In the genomic region with DNA sequence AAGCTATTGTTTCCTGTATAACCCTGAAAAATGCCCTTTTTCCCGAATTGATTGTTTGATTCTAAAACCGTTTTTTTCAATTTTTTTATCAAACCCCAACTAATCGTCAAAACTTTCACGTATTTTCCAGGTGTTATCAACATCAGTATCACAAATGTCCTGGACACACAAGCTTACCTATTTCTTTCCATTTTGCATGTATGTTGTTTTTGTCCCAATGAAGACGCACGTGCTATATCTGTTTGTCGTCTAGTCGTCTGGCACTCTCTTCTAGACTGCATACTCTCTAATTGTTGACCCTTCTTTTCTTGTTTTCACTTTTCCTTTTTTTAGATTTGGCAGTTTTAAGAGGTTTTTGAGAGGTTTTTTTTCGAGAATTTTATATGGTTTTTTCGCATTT, we compare ENCODE assay signal across 4 worm cellular contexts.
TF ChIP-seq lines count a peak whose summit lies in the region.

No protein-coding gene starts in this region.

TF ChIP-seq in whole organism, L1 larva, 84 proteins besides CTCF, POLR2A, EP300 and RAD21 (continued from another document and continues in another):
- no peak for TF ChIP-seq isw-1 (GFP tag; IDR thresholded peaks at IDR 0.05; lab: Robert Waterston, UW)
- TF ChIP-seq ceh-90 (tag; optimal IDR thresholded peaks at IDR 0.05; lab: Kevin White, UChicago), result no peak
- no peak for TF ChIP-seq zag-1 (tag; optimal IDR thresholded peaks at IDR 0.05; lab: Kevin White, UChicago)
- no peak for TF ChIP-seq jun-1 (tag; optimal IDR thresholded peaks at IDR 0.05; lab: Kevin White, UChicago)
- no peak for TF ChIP-seq ces-1 (GFP tag; optimal IDR thresholded peaks at IDR 0.05; lab: Kevin White, UChicago)
- no peak for TF ChIP-seq hpl-2 (GFP tag; optimal IDR thresholded peaks at IDR 0.05; lab: Kevin White, UChicago)
- TF ChIP-seq ceh-88 (GFP tag; IDR thresholded peaks at IDR 0.05; lab: Robert Waterston, UW), result no peak
- TF ChIP-seq nhr-77 (tag; optimal IDR thresholded peaks at IDR 0.05; lab: Kevin White, UChicago), result peak; percentile 68
- TF ChIP-seq nhr-90 (tag; optimal IDR thresholded peaks at IDR 0.05; lab: Kevin White, UChicago; ENCODE audit: poor library complexity), result peak; percentile 66
- TF ChIP-seq unc-86 (tag; optimal IDR thresholded peaks at IDR 0.05; lab: Kevin White, UChicago), result no peak
- TF ChIP-seq swsn-7 (tag; optimal IDR thresholded peaks at IDR 0.05; lab: Kevin White, UChicago), result peak; percentile 19
- no peak for TF ChIP-seq nhr-84 (tag; optimal IDR thresholded peaks at IDR 0.05; lab: Kevin White, UChicago)
- TF ChIP-seq unc-98 (GFP tag; IDR thresholded peaks at IDR 0.05; lab: Robert Waterston, UW), result no peak
- peak; percentile 30 to 49 for TF ChIP-seq efl-1 (optimal IDR thresholded peaks at IDR 0.05; lab: Kevin White, UChicago)
- TF ChIP-seq efl-1 (GFP tag; optimal IDR thresholded peaks at IDR 0.05 in 1 of 2; lab: Kevin White, UChicago), result peak in 1 of 2 experiments; percentile 72
- peak; percentile 87 for TF ChIP-seq elt-2 (tag; optimal IDR thresholded peaks at IDR 0.05; lab: Kevin White, UChicago)
- peak; percentile 16; the same call in 1 of the 2 replicates for TF ChIP-seq nhr-19 (GFP tag; conservative IDR thresholded peaks at IDR 0.05; lab: Robert Waterston, UW)
- TF ChIP-seq unc-30 (tag; optimal IDR thresholded peaks at IDR 0.05; lab: Kevin White, UChicago), result no peak
- peak; percentile 14 to 68 for TF ChIP-seq lin-35 (GFP tag; optimal IDR thresholded peaks at IDR 0.05; lab: Kevin White, UChicago)
- TF ChIP-seq aly-2 (tag; optimal IDR thresholded peaks at IDR 0.05; lab: Kevin White, UChicago), result no peak
- no peak for TF ChIP-seq mef-2 (tag; optimal IDR thresholded peaks at IDR 0.05; lab: Kevin White, UChicago)
- TF ChIP-seq pax-3 (tag; optimal IDR thresholded peaks at IDR 0.05; lab: Kevin White, UChicago), result no peak
- TF ChIP-seq hlh-17 (GFP tag; optimal IDR thresholded peaks at IDR 0.05; lab: Kevin White, UChicago; ENCODE audit: borderline replicate concordance), result no peak
- TF ChIP-seq Y116A8C.19 (tag; optimal IDR thresholded peaks at IDR 0.05; lab: Kevin White, UChicago; ENCODE audit: borderline replicate concordance), result no peak
- no peak for TF ChIP-seq C16A3.4 (tag; optimal IDR thresholded peaks at IDR 0.05; lab: Kevin White, UChicago)
- TF ChIP-seq rnt-1 (tag; optimal IDR thresholded peaks at IDR 0.05; lab: Kevin White, UChicago), result peak; percentile 2
- TF ChIP-seq egl-13 (tag; optimal IDR thresholded peaks at IDR 0.05; lab: Kevin White, UChicago), result no peak
- TF ChIP-seq snpc-4 (tag; optimal IDR thresholded peaks at IDR 0.05; lab: Kevin White, UChicago), result no peak
- TF ChIP-seq nhr-20 (tag; optimal IDR thresholded peaks at IDR 0.05; lab: Kevin White, UChicago), result peak; percentile 87
- TF ChIP-seq elt-3 (tag; optimal IDR thresholded peaks at IDR 0.05; lab: Kevin White, UChicago), result peak in 2 of 6 experiments; percentile 19 to 72
- TF ChIP-seq dpl-1 (GFP tag; optimal IDR thresholded peaks at IDR 0.05; lab: Kevin White, UChicago), result peak in 2 of 3 experiments; percentile 46 to 47

TF ChIP-seq in whole organism, L2 larva, 48 proteins besides CTCF, POLR2A, EP300 and RAD21 (continued from another document and continues in another):
- TF ChIP-seq alr-1 (tag; optimal IDR thresholded peaks at IDR 0.05; lab: Kevin White, UChicago), result no peak
- TF ChIP-seq ztf-4 (tag; optimal IDR thresholded peaks at IDR 0.05; lab: Kevin White, UChicago), result no peak
- TF ChIP-seq gmeb-1 (tag; optimal IDR thresholded peaks at IDR 0.05; lab: Kevin White, UChicago), result peak; percentile 74
- TF ChIP-seq lsy-2 (tag; optimal IDR thresholded peaks at IDR 0.05; lab: Kevin White, UChicago), result peak in 1 of 2 experiments; percentile 71
- TF ChIP-seq unc-55 (GFP tag; optimal IDR thresholded peaks at IDR 0.05; lab: Kevin White, UChicago), result peak; percentile 26
- no peak for TF ChIP-seq unc-62 (GFP tag; optimal IDR thresholded peaks at IDR 0.05; lab: Kevin White, UChicago)
- TF ChIP-seq lin-39 (tag; optimal IDR thresholded peaks at IDR 0.05; lab: Kevin White, UChicago), result no peak
- no peak for TF ChIP-seq skn-1 (tag; optimal IDR thresholded peaks at IDR 0.05; lab: Kevin White, UChicago)
- TF ChIP-seq nhr-25 (tag; optimal IDR thresholded peaks at IDR 0.05; lab: Kevin White, UChicago), result peak; percentile 72
- TF ChIP-seq blmp-1 (tag; optimal IDR thresholded peaks at IDR 0.05; lab: Kevin White, UChicago; ENCODE audit: insufficient read depth), result peak; percentile 90
- no peak for TF ChIP-seq mbf-1 (tag; optimal IDR thresholded peaks at IDR 0.05; lab: Kevin White, UChicago)
- no peak for TF ChIP-seq zag-1 (tag; optimal IDR thresholded peaks at IDR 0.05; lab: Kevin White, UChicago)
- no peak for TF ChIP-seq ztf-11 (tag; optimal IDR thresholded peaks at IDR 0.05; lab: Kevin White, UChicago)
- no peak for TF ChIP-seq ceh-16 (tag; optimal IDR thresholded peaks at IDR 0.05; lab: Kevin White, UChicago)
- TF ChIP-seq C34F6.9 (tag; optimal IDR thresholded peaks at IDR 0.05; lab: Kevin White, UChicago), result peak; percentile 67
- no peak for TF ChIP-seq elt-3 (tag; optimal IDR thresholded peaks at IDR 0.05; lab: Kevin White, UChicago)
- TF ChIP-seq mab-5 (tag; optimal IDR thresholded peaks at IDR 0.05; lab: Kevin White, UChicago), result no peak
- no peak for TF ChIP-seq ztf-1 (GFP tag; conservative IDR thresholded peaks at IDR 0.05; lab: Robert Waterston, UW)
- TF ChIP-seq lin-11 (tag; optimal IDR thresholded peaks at IDR 0.05; lab: Kevin White, UChicago), result no peak
- TF ChIP-seq unc-39 (tag; optimal IDR thresholded peaks at IDR 0.05; lab: Kevin White, UChicago), result no peak
- no peak for TF ChIP-seq nhr-23 (tag; optimal IDR thresholded peaks at IDR 0.05; lab: Kevin White, UChicago)
- no peak for TF ChIP-seq elt-1 (tag; optimal IDR thresholded peaks at IDR 0.05; lab: Kevin White, UChicago)
- TF ChIP-seq sem-4 (tag; optimal IDR thresholded peaks at IDR 0.05; lab: Kevin White, UChicago), result no peak
- no peak for TF ChIP-seq egl-27 (tag; optimal IDR thresholded peaks at IDR 0.05; lab: Kevin White, UChicago)
- peak; percentile 73 for TF ChIP-seq nhr-129 (tag; optimal IDR thresholded peaks at IDR 0.05; lab: Kevin White, UChicago)
- TF ChIP-seq nhr-77 (tag; optimal IDR thresholded peaks at IDR 0.05; lab: Kevin White, UChicago), result no peak
- peak; percentile 26 for TF ChIP-seq fos-1 (tag; optimal IDR thresholded peaks at IDR 0.05; lab: Kevin White, UChicago)
- TF ChIP-seq R02D3.7 (tag; optimal IDR thresholded peaks at IDR 0.05; lab: Kevin White, UChicago), result no peak
- TF ChIP-seq nhr-21 (tag; optimal IDR thresholded peaks at IDR 0.05; lab: Kevin White, UChicago), result peak; percentile 53
- TF ChIP-seq F13H6.1 (tag; optimal IDR thresholded peaks at IDR 0.05; lab: Kevin White, UChicago), result peak; percentile 66
- TF ChIP-seq nhr-10 (tag; optimal IDR thresholded peaks at IDR 0.05; lab: Kevin White, UChicago), result no peak
- TF ChIP-seq aly-2 (tag; optimal IDR thresholded peaks at IDR 0.05; lab: Kevin White, UChicago), result no peak
- TF ChIP-seq nhr-6 (tag; optimal IDR thresholded peaks at IDR 0.05; lab: Kevin White, UChicago), result no peak
- TF ChIP-seq lin-13 (GFP tag; optimal IDR thresholded peaks at IDR 0.05; lab: Kevin White, UChicago), result peak; percentile 15
- TF ChIP-seq crh-2 (tag; optimal IDR thresholded peaks at IDR 0.05; lab: Kevin White, UChicago), result peak; percentile 84

TF ChIP-seq in whole organism, L3 larva, 47 proteins besides CTCF, POLR2A, EP300 and RAD21 (continued from another document):
- TF ChIP-seq tbx-2 (tag; optimal IDR thresholded peaks at IDR 0.05; lab: Kevin White, UChicago), result no peak
- no peak for TF ChIP-seq hmg-11 (tag; optimal IDR thresholded peaks at IDR 0.05; lab: Kevin White, UChicago)
- TF ChIP-seq ceh-82 (tag; optimal IDR thresholded peaks at IDR 0.05; lab: Kevin White, UChicago), result no peak
- TF ChIP-seq nhr-28 (tag; optimal IDR thresholded peaks at IDR 0.05; lab: Kevin White, UChicago), result no peak
- TF ChIP-seq unc-62 (GFP tag; optimal IDR thresholded peaks at IDR 0.05; lab: Kevin White, UChicago), result no peak
- no peak for TF ChIP-seq zag-1 (tag; optimal IDR thresholded peaks at IDR 0.05; lab: Kevin White, UChicago)
- TF ChIP-seq nhr-237 (tag; optimal IDR thresholded peaks at IDR 0.05; lab: Kevin White, UChicago), result no peak
- TF ChIP-seq skn-1 (tag; optimal IDR thresholded peaks at IDR 0.05; lab: Kevin White, UChicago), result no peak
- no peak for TF ChIP-seq nhr-76 (tag; optimal IDR thresholded peaks at IDR 0.05; lab: Kevin White, UChicago)
- peak; percentile 90 for TF ChIP-seq mdl-1 (tag; optimal IDR thresholded peaks at IDR 0.05; lab: Kevin White, UChicago)
- no peak for TF ChIP-seq lin-39 (tag; optimal IDR thresholded peaks at IDR 0.05; lab: Kevin White, UChicago)
- no peak for TF ChIP-seq ceh-16 (tag; optimal IDR thresholded peaks at IDR 0.05; lab: Kevin White, UChicago)
- TF ChIP-seq nfya-1 (tag; optimal IDR thresholded peaks at IDR 0.05; lab: Kevin White, UChicago; ENCODE audit: insufficient read depth), result peak; percentile 53
- no peak for TF ChIP-seq lin-15B (tag; optimal IDR thresholded peaks at IDR 0.05; lab: Kevin White, UChicago)
- peak; percentile 27 for TF ChIP-seq nhr-25 (tag; optimal IDR thresholded peaks at IDR 0.05; lab: Kevin White, UChicago)
- TF ChIP-seq aly-2 (tag; optimal IDR thresholded peaks at IDR 0.05; lab: Kevin White, UChicago), result no peak
- peak; percentile 92 for TF ChIP-seq elt-2 (tag; optimal IDR thresholded peaks at IDR 0.05; lab: Kevin White, UChicago)
- TF ChIP-seq ztf-4 (tag; optimal IDR thresholded peaks at IDR 0.05; lab: Kevin White, UChicago), result no peak
- no peak for TF ChIP-seq ZK546.5 (tag; optimal IDR thresholded peaks at IDR 0.05; lab: Kevin White, UChicago)
- TF ChIP-seq elt-1 (tag; optimal IDR thresholded peaks at IDR 0.05; lab: Kevin White, UChicago), result no peak
- TF ChIP-seq ceh-28 (tag; optimal IDR thresholded peaks at IDR 0.05; lab: Kevin White, UChicago), result peak; percentile 23
- TF ChIP-seq ztf-11 (tag; optimal IDR thresholded peaks at IDR 0.05; lab: Kevin White, UChicago), result no peak
- TF ChIP-seq nhr-12 (tag; optimal IDR thresholded peaks at IDR 0.05; lab: Kevin White, UChicago), result no peak
- TF ChIP-seq egl-27 (tag; optimal IDR thresholded peaks at IDR 0.05; lab: Kevin White, UChicago), result no peak
- no peak for TF ChIP-seq nhr-11 (tag; optimal IDR thresholded peaks at IDR 0.05; lab: Kevin White, UChicago)
- TF ChIP-seq lsy-12 (tag; optimal IDR thresholded peaks at IDR 0.05; lab: Kevin White, UChicago), result no peak
- TF ChIP-seq R02D3.7 (tag; optimal IDR thresholded peaks at IDR 0.05; lab: Kevin White, UChicago), result no peak
- peak; percentile 47 for TF ChIP-seq nhr-23 (tag; optimal IDR thresholded peaks at IDR 0.05; lab: Kevin White, UChicago)
- no peak for TF ChIP-seq unc-39 (tag; optimal IDR thresholded peaks at IDR 0.05; lab: Kevin White, UChicago)
- peak; percentile 24 for TF ChIP-seq egl-5 (tag; optimal IDR thresholded peaks at IDR 0.05; lab: Kevin White, UChicago)
- TF ChIP-seq jun-1 (tag; optimal IDR thresholded peaks at IDR 0.05; lab: Kevin White, UChicago), result peak; percentile 63
- TF ChIP-seq snpc-4 (tag; optimal IDR thresholded peaks at IDR 0.05; lab: Kevin White, UChicago), result peak; percentile 42
- no peak for TF ChIP-seq eor-1 (tag; optimal IDR thresholded peaks at IDR 0.05; lab: Kevin White, UChicago)
- TF ChIP-seq sea-2 (GFP tag; optimal IDR thresholded peaks at IDR 0.05; lab: Kevin White, UChicago), result no peak

TF ChIP-seq in whole organism, L4 larva, 104 proteins besides CTCF, POLR2A, EP300 and RAD21 (continued from another document):
- TF ChIP-seq nhr-48 (tag; optimal IDR thresholded peaks at IDR 0.05; lab: Kevin White, UChicago) (peak; percentile 50), daf-12 (tag; optimal IDR thresholded peaks at IDR 0.05; lab: Kevin White, UChicago) (no peak), zfp-2 (tag; optimal IDR thresholded peaks at IDR 0.05; lab: Kevin White, UChicago) (no peak), lir-3 (tag; optimal IDR thresholded peaks at IDR 0.05; lab: Kevin White, UChicago) (no peak), nhr-28 (tag; optimal IDR thresholded peaks at IDR 0.05; lab: Kevin White, UChicago) (peak; percentile 83), ztf-7 (tag; optimal IDR thresholded peaks at IDR 0.05; lab: Kevin White, UChicago) (no peak), snpc-4 (tag; optimal IDR thresholded peaks at IDR 0.05; lab: Kevin White, UChicago) (no peak), daf-19 (GFP tag; conservative IDR thresholded peaks at IDR 0.05; lab: Robert Waterston, UW) (no peak), nhr-77 (tag; optimal IDR thresholded peaks at IDR 0.05; lab: Kevin White, UChicago) (peak; percentile 82), daf-16 (GFP tag; optimal IDR thresholded peaks at IDR 0.05; lab: Kevin White, UChicago) (no peak), daf-16 (tag; optimal IDR thresholded peaks at IDR 0.05; lab: Kevin White, UChicago) (peak; percentile 100), ZK546.5 (tag; optimal IDR thresholded peaks at IDR 0.05; lab: Kevin White, UChicago) (no peak), madf-5 (GFP tag; IDR thresholded peaks at IDR 0.05; lab: Robert Waterston, UW) (no peak), pqm-1 (tag; optimal IDR thresholded peaks at IDR 0.05; lab: Kevin White, UChicago) (peak; percentile 44), nhr-25 (tag; optimal IDR thresholded peaks at IDR 0.05; lab: Kevin White, UChicago; ENCODE audit: borderline replicate concordance, insufficient read depth) (no peak), dve-1 (tag; optimal IDR thresholded peaks at IDR 0.05; lab: Kevin White, UChicago; ENCODE audit: insufficient read depth) (peak; percentile 92), ceh-44 (GFP tag; IDR thresholded peaks at IDR 0.05; lab: Robert Waterston, UW) (no peak), unc-62 (GFP tag; optimal IDR thresholded peaks at IDR 0.05 in 1 of 2; lab: Kevin White, UChicago) (peak in 1 of 2 experiments; percentile 93), unc-62 (tag; optimal IDR thresholded peaks at IDR 0.05; lab: Kevin White, UChicago) (no peak), aha-1 (tag; lab: Kevin White, UChicago) (peak; percentile 82), aly-2 (tag; optimal IDR thresholded peaks at IDR 0.05; lab: Kevin White, UChicago) (no peak), mep-1 (tag; optimal IDR thresholded peaks at IDR 0.05; lab: Kevin White, UChicago) (peak; percentile 51), zfp-3 (GFP tag; conservative IDR thresholded peaks at IDR 0.05; lab: Robert Waterston, UW) (no peak), cey-2 (tag; optimal IDR thresholded peaks at IDR 0.05; lab: Kevin White, UChicago; ENCODE audit: borderline replicate concordance, insufficient read depth) (peak; percentile 27), jun-1 (tag; optimal IDR thresholded peaks at IDR 0.05; lab: Kevin White, UChicago) (no peak), rbr-2 (tag; optimal IDR thresholded peaks at IDR 0.05; lab: Kevin White, UChicago) (peak; percentile 9), T26A8.4 (GFP tag; IDR thresholded peaks at IDR 0.05; lab: Robert Waterston, UW) (no peak), fos-1 (tag; optimal IDR thresholded peaks at IDR 0.05; lab: Kevin White, UChicago) (no peak), ceh-32 (tag; optimal IDR thresholded peaks at IDR 0.05; lab: Kevin White, UChicago; ENCODE audit: poor library complexity) (no peak), F49E8.2 (tag; optimal IDR thresholded peaks at IDR 0.05; lab: Kevin White, UChicago; ENCODE audit: borderline replicate concordance) (no peak), pha-4 (GFP tag; IDR thresholded peaks at IDR 0.05; lab: Robert Waterston, UW) (no peak), pha-4 (tag; optimal IDR thresholded peaks at IDR 0.05; lab: Kevin White, UChicago) (peak; percentile 74), nhr-237 (tag; optimal IDR thresholded peaks at IDR 0.05; lab: Kevin White, UChicago) (no peak), zag-1 (tag; optimal IDR thresholded peaks at IDR 0.05; lab: Kevin White, UChicago) (no peak), hlh-30 (tag; optimal IDR thresholded peaks at IDR 0.05; lab: Kevin White, UChicago; ENCODE audit: insufficient read depth) (peak; percentile 89), hif-1 (tag; optimal IDR thresholded peaks at IDR 0.05; lab: Kevin White, UChicago) (peak in 1 of 2 experiments; percentile 85), daf-8 (GFP tag; IDR thresholded peaks at IDR 0.05; lab: Robert Waterston, UW) (no peak), saeg-2 (GFP tag; IDR thresholded peaks at IDR 0.05; lab: Robert Waterston, UW) (no peak), hlh-11 (tag; optimal IDR thresholded peaks at IDR 0.05; lab: Kevin White, UChicago) (peak; percentile 83), lin-15B (tag; optimal IDR thresholded peaks at IDR 0.05; lab: Kevin White, UChicago) (no peak)
